Fruit fly (Drosophila melanogaster): ENCODE measurements around the gene Dad1.

- no peak for TF ChIP-seq CG8478 (optimal IDR thresholded peaks at IDR 0.05)
- TF ChIP-seq pan (optimal IDR thresholded peaks at IDR 0.05) = no peak
- no peak for TF ChIP-seq EcR (GFP tag; optimal IDR thresholded peaks at IDR 0.05)
- no peak for TF ChIP-seq usp (GFP tag; optimal IDR thresholded peaks at IDR 0.05)
- no peak for TF ChIP-seq psq (optimal IDR thresholded peaks at IDR 0.05)
- TF ChIP-seq Dll (optimal IDR thresholded peaks at IDR 0.05) = no peak
These were observed 34.4 kb upstream of the Dad1 start for dm6 chr2L:8418113-8418885.
